Fruit fly (Drosophila melanogaster) whole organism, prepupa: ENCODE results near the gene lgs.

ENCODE experiments used
- Sox102F ChIP-seq: fragments of 200-800 bp; sonication (Bioruptor generic); optimal IDR thresholded peaks from 2 replicates; lab custom pipeline; 2016; ENCODE audit warnings: missing biosample characterization, mild to moderate bottlenecking, missing genetic modification characterization
- fkh ChIP-seq: fragments of 200-800 bp; sonication (Bioruptor generic); optimal IDR thresholded peaks from 3 replicates; lab custom pipeline; 2017; ENCODE audit warnings: missing biosample characterization, mild to moderate bottlenecking, missing genetic modification characterization, moderate library complexity
- ss ChIP-seq, 2 experiments: fragments of 200-800 bp; sonication (Bioruptor generic); optimal IDR thresholded peaks; 2 replicates in 1 of 2; 3 replicates in 1 of 2; lab custom pipeline; 2017 to 2018; ENCODE audit warnings: mild to moderate bottlenecking in 2 of 2, missing biosample characterization in 2 of 2, missing genetic modification characterization in 2 of 2, moderate library complexity in 1 of 2

DNA sequence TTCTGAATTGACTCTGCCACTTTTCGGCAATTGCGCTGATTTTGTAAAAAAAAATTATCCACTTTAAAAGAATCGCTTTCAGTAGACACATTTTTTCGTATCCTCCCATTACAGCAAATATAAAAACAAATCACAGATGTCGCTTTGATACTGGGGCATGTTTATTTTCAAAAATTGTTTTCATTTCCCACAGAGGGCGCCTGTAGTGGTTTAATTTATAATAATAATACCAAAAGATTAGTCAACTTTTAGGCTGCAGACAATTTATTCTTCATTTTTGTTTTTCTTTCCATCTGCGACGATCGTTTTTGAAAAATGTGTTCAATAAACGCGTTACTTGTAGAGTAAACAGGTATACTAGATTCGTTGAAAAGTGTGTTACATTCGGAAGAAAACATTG is 36.9 kb downstream of the lgs start:
- TF ChIP-seq Sox102F (GFP tag; lab: Kevin White, UChicago) (no peak), fkh (GFP tag; lab: Kevin White, UChicago) (peak; percentile 46), ss (GFP tag; optimal IDR thresholded peaks at IDR 0.05; lab: Kevin White, UChicago) (no peak)
